Fruit fly (Drosophila melanogaster) whole organism, pupa: Measurements from ENCODE around the gene CG11398.

Experiments used
- CG10348 ChIP-seq: fragments of 200-800 bp; sonication (Bioruptor generic); IDR thresholded peaks from 2 replicates; pipeline ENCODE4 v1.3.6; 2022; ENCODE audit warnings: missing biosample characterization, missing genetic modification characterization
- CG12605 ChIP-seq: fragments of 200-800 bp; sonication (Bioruptor generic); IDR thresholded peaks from 2 replicates; pipeline ENCODE4 v1.3.6; 2022; ENCODE audit warnings: missing biosample characterization, missing genetic modification characterization
- CG8159 ChIP-seq: fragments of 200-800 bp; sonication (Bioruptor generic); optimal IDR thresholded peaks from 3 replicates; lab custom pipeline; 2018; ENCODE audit warnings: missing biosample characterization, mild to moderate bottlenecking, missing genetic modification characterization, moderate library complexity
- CG8301 ChIP-seq: fragments of 200-800 bp; sonication (Bioruptor generic); optimal IDR thresholded peaks from 2 replicates; lab custom pipeline; 2018; ENCODE audit warnings: missing biosample characterization, mild to moderate bottlenecking, missing genetic modification characterization
- CG9948 ChIP-seq: fragments of 200-800 bp; sonication (Bioruptor generic); optimal IDR thresholded peaks from 2 replicates; lab custom pipeline; 2018; ENCODE audit warnings: missing biosample characterization, mild to moderate bottlenecking, missing genetic modification characterization, moderate library complexity
- D1 ChIP-seq: fragments of 200-800 bp; sonication (Bioruptor generic); optimal IDR thresholded peaks from 2 replicates; lab custom pipeline; 2018; ENCODE audit warnings: missing biosample characterization, mild to moderate bottlenecking, missing genetic modification characterization, moderate library complexity
- EcR ChIP-seq: fragments of 200-800 bp; sonication (Bioruptor generic); optimal IDR thresholded peaks from 3 replicates; lab custom pipeline; 2019; ENCODE audit warnings: missing biosample characterization, missing genetic modification characterization, mild to moderate bottlenecking, moderate library complexity, missing genetic modification reagents
- Pif1B ChIP-seq: fragments of 200-800 bp; sonication (Bioruptor generic); optimal IDR thresholded peaks from 3 replicates; lab custom pipeline; 2016; ENCODE audit warnings: missing biosample characterization, missing genetic modification characterization
- Snoo ChIP-seq: fragments of 200-800 bp; sonication (Bioruptor generic); optimal IDR thresholded peaks from 3 replicates; lab custom pipeline; 2017; ENCODE audit warnings: missing biosample characterization, mild to moderate bottlenecking, missing genetic modification characterization, inconsistent platforms
- fd96Ca ChIP-seq: fragments of 200-800 bp; sonication (Bioruptor generic); IDR thresholded peaks from 3 replicates; pipeline ENCODE4 v1.3.6; 2022; ENCODE audit warnings: missing biosample characterization, missing genetic modification characterization

DNA sequence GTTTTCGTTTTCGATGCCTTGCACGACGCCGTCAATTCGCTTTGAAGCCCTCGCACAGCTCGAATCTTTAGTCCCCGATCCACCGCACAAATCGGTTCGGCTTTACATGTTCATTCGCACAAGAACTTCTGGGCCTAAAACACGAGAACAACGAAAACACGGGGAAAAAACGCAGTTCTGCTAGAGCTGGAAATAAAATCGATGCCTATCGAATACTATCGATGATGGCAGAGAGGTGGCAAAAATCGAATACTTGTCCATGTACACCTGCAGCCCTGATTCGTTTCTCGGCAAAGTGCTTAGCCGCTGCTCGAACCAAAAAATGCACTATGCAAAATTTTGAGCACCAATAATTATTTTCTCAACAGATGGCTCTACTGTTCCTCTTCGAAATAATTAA lies 21.5 kb upstream of the CG11398 start, which contains the start of gene CG3638:
- TF ChIP-seq CG8159 (tag; lab: Kevin White, UChicago) (no peak), CG8301 (no peak), CG10348 (no peak), Snoo (tag; lab: Kevin White, UChicago) (no peak), D1 (no peak), Pif1B (GFP tag; lab: Kevin White, UChicago) (no peak), EcR (GFP tag; lab: Kevin White, UChicago) (no peak), CG9948 (tag; lab: Kevin White, UChicago) (no peak), fd96Ca (GFP tag; lab: Robert Waterston, UW) (no peak), CG12605 (GFP tag; lab: Robert Waterston, UW) (no peak)
